Worm (Caenorhabditis elegans) whole organism, late embryonic: ENCODE measurements around the gene F57C12.2.

ENCODE experiments used
- elt-2 ChIP-seq: sonication (generic microtip); optimal IDR thresholded peaks from 2 replicates; lab custom pipeline; 2016; ENCODE audit warnings: missing genetic modification reagents, missing genetic modification characterization, missing compliant biosample characterization
- fkh-10 ChIP-seq: fragments of 150-350 bp; optimal IDR thresholded peaks from 2 replicates; lab custom pipeline; 2014; ENCODE audit warnings: missing biosample characterization, missing genetic modification reagents, missing genetic modification characterization
- tbx-7 ChIP-seq: sonication (generic microtip); optimal IDR thresholded peaks from 2 replicates; lab custom pipeline; 2016; ENCODE audit warnings: missing genotype, missing genetic modification characterization, missing compliant biosample characterization

ce11 chrX:555043-555791, 4.0 kb upstream of the F57C12.2 start:
- TF ChIP-seq tbx-7 (no peak), fkh-10 (GFP tag; lab: Kevin White, UChicago) (no peak), elt-2 (tag; lab: Kevin White, UChicago) (peak; percentile 58)
